Worm (Caenorhabditis elegans): ENCODE results near the gene lmp-2.

ce11 chrX:1088048-1088447 is 37.4 kb upstream of the lmp-2 start, which contains the start of gene rei-2:
- TF ChIP-seq rpc-1 (optimal IDR thresholded peaks at IDR 0.05) (no peak), rpc-1 (tag; optimal IDR thresholded peaks at IDR 0.05) (no peak), efl-1 (GFP tag; optimal IDR thresholded peaks at IDR 0.05) (no peak), snpc-4 (GFP tag; optimal IDR thresholded peaks at IDR 0.05) (no peak), snpc-4 (tag; optimal IDR thresholded peaks at IDR 0.05) (no peak), snpc-3.4 (tag; optimal IDR thresholded peaks at IDR 0.05) (no peak), ccch-3 (GFP tag; optimal IDR thresholded peaks at IDR 0.05) (no peak), unc-130 (GFP tag; optimal IDR thresholded peaks at IDR 0.05) (no peak), F33H1.4 (GFP tag; IDR thresholded peaks at IDR 0.05) (no peak), tlf-1 (GFP tag; optimal IDR thresholded peaks at IDR 0.05) (no peak), dpl-1 (GFP tag; optimal IDR thresholded peaks at IDR 0.05) (no peak), ceh-79 (tag; optimal IDR thresholded peaks at IDR 0.05) (no peak), zfh-2 (GFP tag; conservative IDR thresholded peaks at IDR 0.05) (no peak)

Data from whole organism, young adult.